Worm (Caenorhabditis elegans) whole organism, early embryonic: Measurements from ENCODE around the gene der-2.

Experiments
- ama-1 ChIP-seq: fragments of 150-350 bp; optimal IDR thresholded peaks from 2 replicates; lab custom pipeline; 2014
- hnd-1 ChIP-seq: sonication (generic microtip); optimal IDR thresholded peaks from 2 replicates; lab custom pipeline; 2016; ENCODE audit warnings: missing genetic modification characterization, missing compliant biosample characterization
- sea-1 ChIP-seq: fragments of 200-800 bp; sonication (Bioruptor generic); conservative IDR thresholded peaks from 2 replicates; pipeline ENCODE4 v1.3.6; 2022; ENCODE audit warnings: missing genetic modification characterization, missing compliant biosample characterization

- no peak for TF ChIP-seq sea-1 (GFP tag; lab: Robert Waterston, UW)
- no peak for TF ChIP-seq hnd-1 (tag; lab: Kevin White, UChicago)
- TF ChIP-seq ama-1 (lab: Kevin White, UChicago), result no peak
Observed at ce11 chrIII:7234148-7234547, 11.2 kb upstream of the der-2 start, which contains the start of gene ndus-8.
